Worm (Caenorhabditis elegans): ENCODE measurements around the gene ugt-17.

ce11 chrV:10090461-10090860 lies 14.3 kb downstream of the ugt-17 start, which contains the start of gene R04B5.7:
- TF ChIP-seq fkh-10 (GFP tag; optimal IDR thresholded peaks at IDR 0.05) (no peak), ceh-22 (tag; optimal IDR thresholded peaks at IDR 0.05) (no peak), nfya-1 (tag; optimal IDR thresholded peaks at IDR 0.05) (no peak), dmd-4 (tag; optimal IDR thresholded peaks at IDR 0.05; ENCODE audit: borderline replicate concordance) (no peak), elt-2 (tag; optimal IDR thresholded peaks at IDR 0.05) (no peak), hlh-30 (tag; optimal IDR thresholded peaks at IDR 0.05; ENCODE audit: insufficient read depth) (no peak)
